Worm (Caenorhabditis elegans): ENCODE data around the gene col-75.

DNA sequence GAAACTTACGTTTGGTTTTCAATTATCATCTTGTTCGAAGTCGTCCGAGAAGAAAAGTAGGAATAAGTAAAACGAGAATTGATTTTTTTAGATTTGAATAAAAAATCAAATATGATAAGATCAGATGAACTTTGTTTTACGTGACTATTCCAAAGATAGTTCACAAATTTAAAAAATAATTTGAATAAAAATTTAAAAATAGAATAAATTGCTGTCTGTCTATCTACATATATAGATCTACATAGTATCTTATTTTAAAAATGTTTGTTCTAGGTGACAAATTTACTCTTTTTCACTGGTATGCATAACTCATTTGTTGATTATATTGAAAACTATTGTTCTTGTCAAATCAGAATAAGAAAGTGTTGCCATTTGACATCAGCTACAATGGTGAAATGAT, 38.2 kb upstream of the col-75 start, which contains the start of gene F58F12.2:
- TF ChIP-seq ceh-36 (tag; optimal IDR thresholded peaks at IDR 0.05) (no peak), aly-1 (tag; optimal IDR thresholded peaks at IDR 0.05) (no peak), ama-1 (optimal IDR thresholded peaks at IDR 0.05) (no peak), hmg-4 (GFP tag; optimal IDR thresholded peaks at IDR 0.05) (no peak), ceh-13 (GFP tag; optimal IDR thresholded peaks at IDR 0.05) (no peak), sea-1 (GFP tag; conservative IDR thresholded peaks at IDR 0.05) (no peak), scrt-1 (GFP tag; IDR thresholded peaks at IDR 0.05) (no peak), tbx-37 (GFP tag; conservative IDR thresholded peaks at IDR 0.05) (no peak), tra-4 (tag; optimal IDR thresholded peaks at IDR 0.05) (no peak)
